Fruit fly (Drosophila melanogaster) whole organism, pupa: ENCODE results near the gene CG12662.

Experiments used
- CG10348 ChIP-seq: fragments of 200-800 bp; sonication (Bioruptor generic); IDR thresholded peaks from 2 replicates; pipeline ENCODE4 v1.3.6; 2022; ENCODE audit warnings: missing biosample characterization, missing genetic modification characterization
- CG12605 ChIP-seq: fragments of 200-800 bp; sonication (Bioruptor generic); IDR thresholded peaks from 2 replicates; pipeline ENCODE4 v1.3.6; 2022; ENCODE audit warnings: missing biosample characterization, missing genetic modification characterization
- CG13204 ChIP-seq: fragments of 200-800 bp; sonication (Bioruptor generic); optimal IDR thresholded peaks from 2 replicates; lab custom pipeline; 2018; ENCODE audit warnings: missing biosample characterization, mild to moderate bottlenecking, missing genetic modification characterization, moderate library complexity
- CG14655 ChIP-seq: fragments of 200-800 bp; sonication (Bioruptor generic); optimal IDR thresholded peaks from 3 replicates; lab custom pipeline; 2017; ENCODE audit warnings: mild to moderate bottlenecking, missing biosample characterization, missing genetic modification reagents, missing genetic modification characterization
- CG15710 ChIP-seq: fragments of 200-800 bp; sonication (Bioruptor generic); optimal IDR thresholded peaks from 2 replicates; lab custom pipeline; 2018; ENCODE audit warnings: missing biosample characterization, mild to moderate bottlenecking, missing genetic modification characterization, moderate library complexity
- CG17806 ChIP-seq: fragments of 200-800 bp; sonication (Bioruptor generic); optimal IDR thresholded peaks from 2 replicates; lab custom pipeline; 2018; ENCODE audit warnings: missing biosample characterization, mild to moderate bottlenecking, missing genetic modification characterization, moderate library complexity
- CG32121 ChIP-seq: fragments of 200-800 bp; sonication (Bioruptor generic); IDR thresholded peaks from 2 replicates; pipeline ENCODE4 v1.3.6; 2022; ENCODE audit warnings: missing biosample characterization, missing genetic modification characterization
- CG34367 ChIP-seq: fragments of 200-800 bp; sonication (Bioruptor generic); optimal IDR thresholded peaks from 2 replicates; lab custom pipeline; 2018; ENCODE audit warnings: missing biosample characterization, mild to moderate bottlenecking, missing genetic modification characterization
- CG4496 ChIP-seq: fragments of 200-800 bp; sonication (Bioruptor generic); IDR thresholded peaks from 3 replicates; pipeline ENCODE4 v1.3.6; 2022; ENCODE audit warnings: missing biosample characterization, missing genetic modification characterization
- CG8159 ChIP-seq: fragments of 200-800 bp; sonication (Bioruptor generic); optimal IDR thresholded peaks from 3 replicates; lab custom pipeline; 2018; ENCODE audit warnings: missing biosample characterization, mild to moderate bottlenecking, missing genetic modification characterization, moderate library complexity
- CG8301 ChIP-seq: fragments of 200-800 bp; sonication (Bioruptor generic); optimal IDR thresholded peaks from 2 replicates; lab custom pipeline; 2018; ENCODE audit warnings: missing biosample characterization, mild to moderate bottlenecking, missing genetic modification characterization
- CG9948 ChIP-seq: fragments of 200-800 bp; sonication (Bioruptor generic); optimal IDR thresholded peaks from 2 replicates; lab custom pipeline; 2018; ENCODE audit warnings: missing biosample characterization, mild to moderate bottlenecking, missing genetic modification characterization, moderate library complexity
- D1 ChIP-seq: fragments of 200-800 bp; sonication (Bioruptor generic); optimal IDR thresholded peaks from 2 replicates; lab custom pipeline; 2018; ENCODE audit warnings: missing biosample characterization, mild to moderate bottlenecking, missing genetic modification characterization, moderate library complexity
- EcR ChIP-seq: fragments of 200-800 bp; sonication (Bioruptor generic); optimal IDR thresholded peaks from 3 replicates; lab custom pipeline; 2019; ENCODE audit warnings: missing biosample characterization, missing genetic modification characterization, mild to moderate bottlenecking, moderate library complexity, missing genetic modification reagents
- Ets98B ChIP-seq: fragments of 200-800 bp; sonication (Bioruptor generic); IDR thresholded peaks from 2 replicates; pipeline ENCODE4 v1.3.6; 2022; ENCODE audit warnings: missing biosample characterization, missing genetic modification characterization
- Pif1A ChIP-seq: fragments of 200-800 bp; sonication (Bioruptor generic); optimal IDR thresholded peaks from 3 replicates; lab custom pipeline; 2016; ENCODE audit warnings: missing biosample characterization, missing genetic modification characterization
- Pif1B ChIP-seq: fragments of 200-800 bp; sonication (Bioruptor generic); optimal IDR thresholded peaks from 3 replicates; lab custom pipeline; 2016; ENCODE audit warnings: missing biosample characterization, missing genetic modification characterization
- Snoo ChIP-seq: fragments of 200-800 bp; sonication (Bioruptor generic); optimal IDR thresholded peaks from 3 replicates; lab custom pipeline; 2017; ENCODE audit warnings: missing biosample characterization, mild to moderate bottlenecking, missing genetic modification characterization, inconsistent platforms
- fd96Ca ChIP-seq: fragments of 200-800 bp; sonication (Bioruptor generic); IDR thresholded peaks from 3 replicates; pipeline ENCODE4 v1.3.6; 2022; ENCODE audit warnings: missing biosample characterization, missing genetic modification characterization
- gl ChIP-seq: fragments of 200-800 bp; sonication (Bioruptor generic); optimal IDR thresholded peaks from 2 replicates; lab custom pipeline; 2018; ENCODE audit warnings: missing biosample characterization, mild to moderate bottlenecking, missing genetic modification characterization
- rn ChIP-seq: fragments of 200-800 bp; sonication (Bioruptor generic); IDR thresholded peaks from 2 replicates; pipeline ENCODE4 v1.3.6; 2022; ENCODE audit warnings: missing biosample characterization, missing genetic modification characterization

The CG12662 gene

dm6 chrX:8984342-8984741 is at the start of gene CG12662:
Gene CG12662 (minus strand): TSS chrX:8984442.
- TF ChIP-seq CG34367 (tag; lab: Kevin White, UChicago): no peak
- TF ChIP-seq Snoo: no peak
- TF ChIP-seq CG10348 (GFP tag; lab: Robert Waterston, UW): no peak
- no peak for TF ChIP-seq CG8301 (tag; lab: Kevin White, UChicago)

- TF ChIP-seq CG12605 (GFP tag; lab: Robert Waterston, UW) (peak; percentile 60; the same call in 1 of the 2 replicates), Snoo (peak; percentile 7), Pif1B (GFP tag; lab: Kevin White, UChicago) (peak; percentile 9), Ets98B (GFP tag; lab: Robert Waterston, UW) (peak; percentile 69; the same call in 1 of the 2 replicates), CG32121 (peak; percentile 38; the same call in 1 of the 2 replicates), CG13204 (GFP tag; lab: Kevin White, UChicago) (peak; percentile 90), CG9948 (tag; lab: Kevin White, UChicago) (no peak), CG10348 (GFP tag; lab: Robert Waterston, UW) (no peak), CG4496 (GFP tag; lab: Robert Waterston, UW) (0 out of 3 replicates have a peak, but pooled peaks have one; percentile 35), Pif1A (GFP tag; lab: Kevin White, UChicago) (peak; percentile 50)
Observed at dm6 chrX:9029900-9030373, 45.7 kb upstream of the CG12662 start, which contains the start of gene Nost. Gene Nost (plus strand): TSS chrX:9030205.

- TF ChIP-seq Pif1A (GFP tag; lab: Kevin White, UChicago): no peak
- no peak for TF ChIP-seq CG10348 (GFP tag; lab: Robert Waterston, UW)
- TF ChIP-seq D1: no peak
- no peak for TF ChIP-seq CG32121
- TF ChIP-seq Snoo: no peak
- TF ChIP-seq CG4496 (GFP tag; lab: Robert Waterston, UW): no peak
- TF ChIP-seq CG8301 (tag; lab: Kevin White, UChicago): no peak
- TF ChIP-seq CG14655 (GFP tag; lab: Kevin White, UChicago): no peak
- TF ChIP-seq CG15710 (tag; lab: Kevin White, UChicago): no peak
Observed at dm6 chrX:9029416-9029815, 45.2 kb upstream of the CG12662 start.

dm6 chrX:9020092-9020491 is 35.9 kb upstream of the CG12662 start:
- no peak for TF ChIP-seq CG9948 (tag; lab: Kevin White, UChicago)
- no peak for TF ChIP-seq CG8159
- TF ChIP-seq CG15710 (tag; lab: Kevin White, UChicago): no peak
- TF ChIP-seq CG32121: no peak

- TF ChIP-seq CG32121 (no peak), Pif1A (GFP tag; lab: Kevin White, UChicago) (peak; percentile 8), Pif1B (GFP tag; lab: Kevin White, UChicago) (no peak), Snoo (no peak), fd96Ca (no peak)
Observed at dm6 chrX:9013339-9013939, 29.2 kb upstream of the CG12662 start.

- TF ChIP-seq CG17806 (tag; lab: Kevin White, UChicago): no peak
- TF ChIP-seq, all 21 proteins: peak for 0
Observed at dm6 chrX:9012722-9013121, 28.5 kb upstream of the CG12662 start.

- no peak for TF ChIP-seq CG34367 (tag; lab: Kevin White, UChicago)
- TF ChIP-seq Snoo: no peak
- TF ChIP-seq CG8159: no peak
- TF ChIP-seq CG14655 (GFP tag; lab: Kevin White, UChicago): peak; percentile 44
- no peak for TF ChIP-seq fd96Ca
- TF ChIP-seq CG17806 (tag; lab: Kevin White, UChicago): no peak
- peak; percentile 13 for TF ChIP-seq CG13204 (GFP tag; lab: Kevin White, UChicago)
- TF ChIP-seq Ets98B (GFP tag; lab: Robert Waterston, UW): no peak
- TF ChIP-seq rn: no peak
- TF ChIP-seq CG12605 (GFP tag; lab: Robert Waterston, UW): no peak
Observed at dm6 chrX:9007215-9007614, 23.0 kb upstream of the CG12662 start.

- TF ChIP-seq Ets98B (GFP tag; lab: Robert Waterston, UW) (no peak; the same call in 1 of the 2 replicates), EcR (GFP tag; lab: Kevin White, UChicago) (no peak), CG9948 (tag; lab: Kevin White, UChicago) (peak; percentile 46), Pif1A (GFP tag; lab: Kevin White, UChicago) (peak; percentile 17), CG12605 (GFP tag; lab: Robert Waterston, UW) (no peak), CG8159 (peak; percentile 56), rn (no peak), CG17806 (tag; lab: Kevin White, UChicago) (peak; percentile 45), CG4496 (GFP tag; lab: Robert Waterston, UW) (no peak), CG8301 (tag; lab: Kevin White, UChicago) (peak; percentile 42), fd96Ca (0 out of 3 replicates have a peak, but pooled peaks have one; percentile 27), CG13204 (GFP tag; lab: Kevin White, UChicago) (no peak), CG14655 (GFP tag; lab: Kevin White, UChicago) (peak; percentile 54), CG15710 (tag; lab: Kevin White, UChicago) (peak; percentile 52), gl (no peak), Pif1B (GFP tag; lab: Kevin White, UChicago) (peak; percentile 44), CG34367 (tag; lab: Kevin White, UChicago) (peak; percentile 18), CG10348 (GFP tag; lab: Robert Waterston, UW) (no peak), Snoo (peak; percentile 43), D1 (no peak), CG32121 (0 out of 2 replicates have a peak, but pooled peaks have one; percentile 16)
Observed at dm6 chrX:9004333-9004732, 20.1 kb upstream of the CG12662 start.
